Worm (Caenorhabditis elegans) whole organism, L2 larva: ENCODE data around the gene Y39G8B.1.

Source experiments
- C34F6.9 ChIP-seq: fragments of 150-350 bp; optimal IDR thresholded peaks from 2 replicates; lab custom pipeline; 2014; ENCODE audit warnings: missing biosample characterization, missing genetic modification characterization
- F13H6.1 ChIP-seq: sonication (generic microtip); optimal IDR thresholded peaks from 2 replicates; lab custom pipeline; 2016; ENCODE audit warnings: missing genetic modification characterization, missing compliant biosample characterization
- R02D3.7 ChIP-seq: fragments of 150-350 bp; optimal IDR thresholded peaks from 2 replicates; lab custom pipeline; 2014; ENCODE audit warnings: missing biosample characterization, missing genetic modification characterization
- ZK546.5 ChIP-seq: sonication (generic microtip); optimal IDR thresholded peaks from 2 replicates; lab custom pipeline; 2017; ENCODE audit warnings: missing biosample characterization, missing genetic modification characterization
- alr-1 ChIP-seq: fragments of 150-350 bp; optimal IDR thresholded peaks from 2 replicates; lab custom pipeline; 2014; ENCODE audit warnings: missing biosample characterization, missing genetic modification characterization
- ama-1 ChIP-seq: fragments of 150-350 bp; optimal IDR thresholded peaks from 2 replicates; lab custom pipeline; 2018; ENCODE audit warnings: inconsistent platforms
- blmp-1 ChIP-seq: sonication (generic microtip); optimal IDR thresholded peaks from 2 replicates; lab custom pipeline; 2017; ENCODE audit warnings: missing genetic modification characterization, mild to moderate bottlenecking, missing compliant biosample characterization, antibody characterized with exemption, moderate library complexity; ENCODE audit not compliant: insufficient read depth
- ceh-16 ChIP-seq: fragments of 150-350 bp; optimal IDR thresholded peaks from 2 replicates; lab custom pipeline; 2014; ENCODE audit warnings: missing biosample characterization, missing genetic modification characterization
- ceh-82 ChIP-seq: fragments of 150-350 bp; optimal IDR thresholded peaks from 2 replicates; lab custom pipeline; 2014; ENCODE audit warnings: missing biosample characterization, missing genetic modification characterization
- crh-2 ChIP-seq: sonication (generic microtip); optimal IDR thresholded peaks from 2 replicates; lab custom pipeline; 2017; ENCODE audit warnings: missing biosample characterization, missing genetic modification characterization
- elt-1 ChIP-seq: fragments of 150-350 bp; optimal IDR thresholded peaks from 2 replicates; lab custom pipeline; 2014; ENCODE audit warnings: missing biosample characterization, missing genetic modification characterization
- elt-3 ChIP-seq: sonication (generic microtip); optimal IDR thresholded peaks from 2 replicates; lab custom pipeline; 2017; ENCODE audit warnings: missing biosample characterization, missing genetic modification characterization
- fos-1 ChIP-seq: fragments of 150-350 bp; optimal IDR thresholded peaks from 2 replicates; lab custom pipeline; 2014; ENCODE audit warnings: missing biosample characterization, missing genetic modification characterization
- gmeb-1 ChIP-seq: fragments of 150-350 bp; optimal IDR thresholded peaks from 2 replicates; lab custom pipeline; 2014; ENCODE audit warnings: missing biosample characterization, missing genetic modification characterization
- lin-11 ChIP-seq: fragments of 150-350 bp; sonication (generic microtip); optimal IDR thresholded peaks from 2 replicates; lab custom pipeline; 2014; ENCODE audit warnings: missing biosample characterization, missing genetic modification characterization, inconsistent platforms, mixed read lengths
- lin-13 ChIP-seq: fragments of 150-350 bp; optimal IDR thresholded peaks from 2 replicates; lab custom pipeline; 2014; ENCODE audit warnings: missing biosample characterization, missing genetic modification reagents, missing genetic modification characterization
- lin-39 ChIP-seq: fragments of 150-350 bp; optimal IDR thresholded peaks from 2 replicates; lab custom pipeline; 2014; ENCODE audit warnings: missing biosample characterization, missing genetic modification reagents, missing genetic modification characterization
- lsy-2 ChIP-seq, 2 experiments: fragments of 150-350 bp in 1 of 2; sonication (generic microtip) in 1 of 2; optimal IDR thresholded peaks; 2 replicates each; lab custom pipeline; 2014 to 2017; ENCODE audit warnings: missing biosample characterization in 2 of 2, missing genetic modification characterization in 2 of 2
- mab-5 ChIP-seq: fragments of 150-350 bp; optimal IDR thresholded peaks from 2 replicates; lab custom pipeline; 2014; ENCODE audit warnings: missing biosample characterization, missing genetic modification characterization
- mbf-1 ChIP-seq: sonication (generic microtip); optimal IDR thresholded peaks from 2 replicates; lab custom pipeline; 2017; ENCODE audit warnings: missing biosample characterization, missing genetic modification characterization
- mdl-1 ChIP-seq, 2 experiments: fragments of 150-350 bp in 1 of 2; sonication (generic microtip) in 1 of 2; optimal IDR thresholded peaks; 2 replicates each; lab custom pipeline; 2017; ENCODE audit warnings: missing biosample characterization in 2 of 2, missing genetic modification characterization in 2 of 2
- nhr-10 ChIP-seq: sonication (generic microtip); optimal IDR thresholded peaks from 2 replicates; lab custom pipeline; 2017; ENCODE audit warnings: missing biosample characterization, missing genetic modification characterization
- nhr-11 ChIP-seq: fragments of 150-350 bp; optimal IDR thresholded peaks from 2 replicates; lab custom pipeline; 2014; ENCODE audit warnings: missing biosample characterization, missing genetic modification characterization
- nhr-129 ChIP-seq: fragments of 150-350 bp; optimal IDR thresholded peaks from 2 replicates; lab custom pipeline; 2014; ENCODE audit warnings: missing biosample characterization, missing genetic modification characterization
- nhr-21 ChIP-seq: fragments of 150-350 bp; optimal IDR thresholded peaks from 2 replicates; lab custom pipeline; 2014; ENCODE audit warnings: missing biosample characterization, missing genetic modification characterization
- nhr-23 ChIP-seq: fragments of 150-350 bp; optimal IDR thresholded peaks from 2 replicates; lab custom pipeline; 2014; ENCODE audit warnings: missing biosample characterization, missing genetic modification reagents, missing genetic modification characterization
- nhr-25 ChIP-seq: fragments of 150-350 bp; sonication (generic microtip); optimal IDR thresholded peaks from 3 replicates; lab custom pipeline; 2014; ENCODE audit warnings: missing biosample characterization, missing genetic modification characterization
- nhr-6 ChIP-seq: fragments of 150-350 bp; optimal IDR thresholded peaks from 2 replicates; lab custom pipeline; 2014; ENCODE audit warnings: missing biosample characterization, missing genetic modification characterization
- nhr-77 ChIP-seq: fragments of 150-350 bp; optimal IDR thresholded peaks from 2 replicates; lab custom pipeline; 2014; ENCODE audit warnings: missing biosample characterization, missing genetic modification characterization
- peb-1 ChIP-seq: fragments of 150-350 bp; optimal IDR thresholded peaks from 2 replicates; lab custom pipeline; 2014; ENCODE audit warnings: missing biosample characterization, missing genetic modification characterization
- sem-4 ChIP-seq: fragments of 150-350 bp; optimal IDR thresholded peaks from 2 replicates; lab custom pipeline; 2014; ENCODE audit warnings: missing biosample characterization, missing genetic modification reagents, missing genetic modification characterization
- skn-1 ChIP-seq: sonication (generic microtip); optimal IDR thresholded peaks from 2 replicates; lab custom pipeline; 2017; ENCODE audit warnings: missing biosample characterization, missing genetic modification characterization
- sma-3 ChIP-seq: sonication (generic microtip); optimal IDR thresholded peaks from 2 replicates; lab custom pipeline; 2016; ENCODE audit warnings: missing genetic modification reagents, missing genetic modification characterization, missing compliant biosample characterization
- sma-9 ChIP-seq, 2 experiments: fragments of 150-350 bp in 1 of 2; sonication (generic microtip) in 1 of 2; optimal IDR thresholded peaks; 2 replicates each; lab custom pipeline; 2014 to 2016; ENCODE audit warnings: missing genetic modification characterization in 2 of 2, mild to moderate bottlenecking in 1 of 2, missing biosample characterization in 1 of 2, missing compliant biosample characterization in 1 of 2, missing genetic modification reagents in 1 of 2, moderate library complexity in 1 of 2
- snpc-4 ChIP-seq: fragments of 150-350 bp; optimal IDR thresholded peaks from 2 replicates; lab custom pipeline; 2014; ENCODE audit warnings: missing biosample characterization, missing genetic modification characterization
- unc-39 ChIP-seq: fragments of 150-350 bp; optimal IDR thresholded peaks from 2 replicates; lab custom pipeline; 2014; ENCODE audit warnings: missing biosample characterization, missing genetic modification characterization
- unc-55 ChIP-seq: fragments of 150-350 bp; sonication (generic microtip); optimal IDR thresholded peaks from 3 replicates; lab custom pipeline; 2014; ENCODE audit warnings: missing biosample characterization, missing genetic modification reagents, missing genetic modification characterization
- unc-62 ChIP-seq: fragments of 150-350 bp; optimal IDR thresholded peaks from 2 replicates; lab custom pipeline; 2014; ENCODE audit warnings: missing biosample characterization, missing genetic modification reagents, missing genetic modification characterization
- zag-1 ChIP-seq: fragments of 150-350 bp; optimal IDR thresholded peaks from 2 replicates; lab custom pipeline; 2014; ENCODE audit warnings: missing biosample characterization, missing genetic modification characterization
- ztf-11 ChIP-seq: sonication (generic microtip); optimal IDR thresholded peaks from 2 replicates; lab custom pipeline; 2017; ENCODE audit warnings: missing biosample characterization, missing genetic modification characterization
- ztf-4 ChIP-seq: fragments of 150-350 bp; optimal IDR thresholded peaks from 2 replicates; lab custom pipeline; 2014; ENCODE audit warnings: missing biosample characterization, missing genetic modification characterization

Y39G8B.1 gene

DNA sequence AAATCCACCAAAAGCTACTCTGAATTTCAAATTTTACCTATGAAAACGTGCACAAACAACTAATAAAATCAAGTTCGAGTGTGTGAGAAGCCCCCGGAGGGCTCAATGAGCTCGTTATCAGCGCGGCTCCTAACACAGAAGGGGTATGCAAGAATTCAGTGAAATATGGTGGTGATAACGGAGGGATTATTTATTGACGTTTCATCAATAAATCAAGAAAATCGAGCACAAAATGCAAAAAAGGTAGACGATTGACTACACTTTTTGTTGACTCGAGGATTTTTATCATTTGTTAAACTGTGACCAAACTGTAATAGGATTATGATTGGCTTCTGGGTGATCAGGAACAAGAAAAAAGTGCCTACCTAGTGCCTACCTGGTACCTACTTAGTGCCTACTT lies 16.2 kb downstream of the Y39G8B.1 start, which contains the start of gene zip-3:
Gene zip-3, minus strand, starts transcription at position 21 of the 400 bp plus-strand sequence.
- TF ChIP-seq C34F6.9 (tag; lab: Kevin White, UChicago) (no peak), sem-4 (no peak), sma-9 (GFP tag; optimal IDR thresholded peaks at IDR 0.05; lab: Kevin White, UChicago) (peak; percentile 64), sma-9 (tag; optimal IDR thresholded peaks at IDR 0.05; lab: Kevin White, UChicago) (no peak), gmeb-1 (tag; lab: Kevin White, UChicago) (peak; percentile 3)

- TF ChIP-seq peb-1 (tag; lab: Kevin White, UChicago) (no peak), crh-2 (peak; percentile 29), sma-9 (GFP tag; optimal IDR thresholded peaks at IDR 0.05; lab: Kevin White, UChicago) (peak; percentile 20), sma-9 (tag; optimal IDR thresholded peaks at IDR 0.05; lab: Kevin White, UChicago) (no peak), fos-1 (tag; lab: Kevin White, UChicago) (peak; percentile 59), nhr-129 (peak; percentile 8), gmeb-1 (tag; lab: Kevin White, UChicago) (peak; percentile 38), mdl-1 (tag; optimal IDR thresholded peaks at IDR 0.05; lab: Kevin White, UChicago) (no peak)
These were observed 17.1 kb downstream of the Y39G8B.1 start for ce11 chrII:13956529-13956928.

DNA sequence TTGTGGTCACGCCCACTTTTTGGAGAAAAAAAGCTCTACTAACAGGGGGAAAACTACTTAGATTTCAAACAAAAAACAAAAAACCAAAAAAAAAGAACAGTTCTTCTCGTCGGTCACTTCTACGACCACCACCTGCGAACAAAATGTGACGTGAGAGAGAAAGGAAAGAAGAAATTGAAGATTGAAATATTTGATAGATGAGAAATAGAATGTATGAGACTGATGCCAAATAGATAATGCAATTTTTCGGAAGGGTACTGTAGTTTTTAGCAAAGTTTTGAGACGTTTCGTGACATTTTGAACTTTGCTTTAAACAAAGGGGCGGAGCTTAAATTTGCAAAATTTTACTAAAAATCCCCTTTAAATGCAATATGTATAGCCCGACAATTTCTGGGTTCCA lies 18.6 kb downstream of the Y39G8B.1 start:
- TF ChIP-seq mab-5, result no peak
- TF ChIP-seq lin-13 (GFP tag; lab: Kevin White, UChicago), result no peak
- no peak for TF ChIP-seq alr-1 (tag; lab: Kevin White, UChicago)
- TF ChIP-seq R02D3.7, result no peak
- no peak for TF ChIP-seq sma-3 (GFP tag; lab: Kevin White, UChicago)
- no peak for TF ChIP-seq zag-1 (tag; lab: Kevin White, UChicago)
- no peak for TF ChIP-seq crh-2
- TF ChIP-seq snpc-4 (tag; lab: Kevin White, UChicago), result no peak
- TF ChIP-seq mdl-1 (tag; optimal IDR thresholded peaks at IDR 0.05; lab: Kevin White, UChicago), result no peak
- TF ChIP-seq nhr-10 (tag; lab: Kevin White, UChicago), result no peak
- peak; percentile 1 for TF ChIP-seq blmp-1
- TF ChIP-seq sem-4, result no peak
- no peak for TF ChIP-seq ZK546.5 (tag; lab: Kevin White, UChicago)
- TF ChIP-seq peb-1 (tag; lab: Kevin White, UChicago), result no peak
- TF ChIP-seq lin-11, result no peak
- no peak for TF ChIP-seq nhr-23
- TF ChIP-seq lsy-2 (tag; optimal IDR thresholded peaks at IDR 0.05; lab: Kevin White, UChicago), result peak in 1 of 2 experiments; percentile 57
- no peak for TF ChIP-seq F13H6.1
- no peak for TF ChIP-seq elt-1 (tag; lab: Kevin White, UChicago)
- peak; percentile 55 for TF ChIP-seq fos-1 (tag; lab: Kevin White, UChicago)
- no peak for TF ChIP-seq C34F6.9 (tag; lab: Kevin White, UChicago)
- no peak for TF ChIP-seq unc-39
- TF ChIP-seq nhr-6 (tag; lab: Kevin White, UChicago), result no peak
- TF ChIP-seq ceh-16 (tag; lab: Kevin White, UChicago), result no peak
- TF ChIP-seq nhr-21 (tag; lab: Kevin White, UChicago), result no peak
- TF ChIP-seq unc-55 (GFP tag; lab: Kevin White, UChicago), result no peak
- TF ChIP-seq ama-1 (lab: Kevin White, UChicago), result no peak
- TF ChIP-seq sma-9 (GFP tag; optimal IDR thresholded peaks at IDR 0.05; lab: Kevin White, UChicago), result peak; percentile 3
- TF ChIP-seq sma-9 (tag; optimal IDR thresholded peaks at IDR 0.05; lab: Kevin White, UChicago), result no peak
- no peak for TF ChIP-seq mbf-1
- TF ChIP-seq, all 48 proteins: peak for 4

ce11 chrII:13954077-13954476 lies 19.5 kb downstream of the Y39G8B.1 start:
- no peak for TF ChIP-seq ztf-4 (tag; lab: Kevin White, UChicago)
- TF ChIP-seq ama-1 (lab: Kevin White, UChicago), result no peak
- TF ChIP-seq skn-1 (tag; lab: Kevin White, UChicago), result no peak
- TF ChIP-seq gmeb-1 (tag; lab: Kevin White, UChicago), result peak; percentile 48
- TF ChIP-seq F13H6.1, result peak; percentile 29
- TF ChIP-seq lin-11, result no peak
- peak; percentile 79 for TF ChIP-seq crh-2
- TF ChIP-seq nhr-129, result peak; percentile 100
- TF ChIP-seq nhr-11, result no peak
- TF ChIP-seq ztf-11 (tag; lab: Kevin White, UChicago), result no peak
- peak; percentile 74 for TF ChIP-seq sma-9 (GFP tag; optimal IDR thresholded peaks at IDR 0.05; lab: Kevin White, UChicago)
- TF ChIP-seq sma-9 (tag; optimal IDR thresholded peaks at IDR 0.05; lab: Kevin White, UChicago), result no peak
- TF ChIP-seq ZK546.5 (tag; lab: Kevin White, UChicago), result no peak
- no peak for TF ChIP-seq zag-1 (tag; lab: Kevin White, UChicago)
- TF ChIP-seq mdl-1 (tag; optimal IDR thresholded peaks at IDR 0.05; lab: Kevin White, UChicago), result no peak
- TF ChIP-seq nhr-21 (tag; lab: Kevin White, UChicago), result no peak
- no peak for TF ChIP-seq nhr-77 (tag; lab: Kevin White, UChicago)
- TF ChIP-seq ceh-16 (tag; lab: Kevin White, UChicago), result no peak
- TF ChIP-seq R02D3.7, result no peak
- no peak for TF ChIP-seq blmp-1
- no peak for TF ChIP-seq snpc-4 (tag; lab: Kevin White, UChicago)
- TF ChIP-seq nhr-6 (tag; lab: Kevin White, UChicago), result no peak
- TF ChIP-seq sma-3 (GFP tag; lab: Kevin White, UChicago), result peak; percentile 62
- peak; percentile 27 for TF ChIP-seq C34F6.9 (tag; lab: Kevin White, UChicago)
- TF ChIP-seq lin-39, result no peak
- TF ChIP-seq lsy-2 (tag; optimal IDR thresholded peaks at IDR 0.05; lab: Kevin White, UChicago), result peak in 1 of 2 experiments; percentile 57
- no peak for TF ChIP-seq ceh-82 (tag; lab: Kevin White, UChicago)
- TF ChIP-seq nhr-25 (tag; lab: Kevin White, UChicago), result peak; percentile 54
- no peak for TF ChIP-seq unc-62
- TF ChIP-seq fos-1 (tag; lab: Kevin White, UChicago), result peak; percentile 78
- no peak for TF ChIP-seq elt-3 (tag; lab: Kevin White, UChicago)
